Fruit fly (Drosophila melanogaster) whole organism, pupa: Measurements from ENCODE around the gene AnxB11.
A peak's percentile ranks its signal among the peaks of the same experiment; 100 is the strongest.

Experiments used
- CG10348 ChIP-seq: fragments of 200-800 bp; sonication (Bioruptor generic); IDR thresholded peaks from 2 replicates; pipeline ENCODE4 v1.3.6; 2022; ENCODE audit warnings: missing biosample characterization, missing genetic modification characterization
- CG12605 ChIP-seq: fragments of 200-800 bp; sonication (Bioruptor generic); IDR thresholded peaks from 2 replicates; pipeline ENCODE4 v1.3.6; 2022; ENCODE audit warnings: missing biosample characterization, missing genetic modification characterization
- CG13204 ChIP-seq: fragments of 200-800 bp; sonication (Bioruptor generic); optimal IDR thresholded peaks from 2 replicates; lab custom pipeline; 2018; ENCODE audit warnings: missing biosample characterization, mild to moderate bottlenecking, missing genetic modification characterization, moderate library complexity
- CG14655 ChIP-seq: fragments of 200-800 bp; sonication (Bioruptor generic); optimal IDR thresholded peaks from 3 replicates; lab custom pipeline; 2017; ENCODE audit warnings: mild to moderate bottlenecking, missing biosample characterization, missing genetic modification reagents, missing genetic modification characterization
- CG15710 ChIP-seq: fragments of 200-800 bp; sonication (Bioruptor generic); optimal IDR thresholded peaks from 2 replicates; lab custom pipeline; 2018; ENCODE audit warnings: missing biosample characterization, mild to moderate bottlenecking, missing genetic modification characterization, moderate library complexity
- CG17806 ChIP-seq: fragments of 200-800 bp; sonication (Bioruptor generic); optimal IDR thresholded peaks from 2 replicates; lab custom pipeline; 2018; ENCODE audit warnings: missing biosample characterization, mild to moderate bottlenecking, missing genetic modification characterization, moderate library complexity
- CG32121 ChIP-seq: fragments of 200-800 bp; sonication (Bioruptor generic); IDR thresholded peaks from 2 replicates; pipeline ENCODE4 v1.3.6; 2022; ENCODE audit warnings: missing biosample characterization, missing genetic modification characterization
- CG34367 ChIP-seq: fragments of 200-800 bp; sonication (Bioruptor generic); optimal IDR thresholded peaks from 2 replicates; lab custom pipeline; 2018; ENCODE audit warnings: missing biosample characterization, mild to moderate bottlenecking, missing genetic modification characterization
- CG4496 ChIP-seq: fragments of 200-800 bp; sonication (Bioruptor generic); IDR thresholded peaks from 3 replicates; pipeline ENCODE4 v1.3.6; 2022; ENCODE audit warnings: missing biosample characterization, missing genetic modification characterization
- CG8159 ChIP-seq: fragments of 200-800 bp; sonication (Bioruptor generic); optimal IDR thresholded peaks from 3 replicates; lab custom pipeline; 2018; ENCODE audit warnings: missing biosample characterization, mild to moderate bottlenecking, missing genetic modification characterization, moderate library complexity
- CG8301 ChIP-seq: fragments of 200-800 bp; sonication (Bioruptor generic); optimal IDR thresholded peaks from 2 replicates; lab custom pipeline; 2018; ENCODE audit warnings: missing biosample characterization, mild to moderate bottlenecking, missing genetic modification characterization
- CG9948 ChIP-seq: fragments of 200-800 bp; sonication (Bioruptor generic); optimal IDR thresholded peaks from 2 replicates; lab custom pipeline; 2018; ENCODE audit warnings: missing biosample characterization, mild to moderate bottlenecking, missing genetic modification characterization, moderate library complexity
- D1 ChIP-seq: fragments of 200-800 bp; sonication (Bioruptor generic); optimal IDR thresholded peaks from 2 replicates; lab custom pipeline; 2018; ENCODE audit warnings: missing biosample characterization, mild to moderate bottlenecking, missing genetic modification characterization, moderate library complexity
- EcR ChIP-seq: fragments of 200-800 bp; sonication (Bioruptor generic); optimal IDR thresholded peaks from 3 replicates; lab custom pipeline; 2019; ENCODE audit warnings: missing biosample characterization, missing genetic modification characterization, mild to moderate bottlenecking, moderate library complexity, missing genetic modification reagents
- Ets98B ChIP-seq: fragments of 200-800 bp; sonication (Bioruptor generic); IDR thresholded peaks from 2 replicates; pipeline ENCODE4 v1.3.6; 2022; ENCODE audit warnings: missing biosample characterization, missing genetic modification characterization
- Pif1A ChIP-seq: fragments of 200-800 bp; sonication (Bioruptor generic); optimal IDR thresholded peaks from 3 replicates; lab custom pipeline; 2016; ENCODE audit warnings: missing biosample characterization, missing genetic modification characterization
- Pif1B ChIP-seq: fragments of 200-800 bp; sonication (Bioruptor generic); optimal IDR thresholded peaks from 3 replicates; lab custom pipeline; 2016; ENCODE audit warnings: missing biosample characterization, missing genetic modification characterization
- Snoo ChIP-seq: fragments of 200-800 bp; sonication (Bioruptor generic); optimal IDR thresholded peaks from 3 replicates; lab custom pipeline; 2017; ENCODE audit warnings: missing biosample characterization, mild to moderate bottlenecking, missing genetic modification characterization, inconsistent platforms
- fd96Ca ChIP-seq: fragments of 200-800 bp; sonication (Bioruptor generic); IDR thresholded peaks from 3 replicates; pipeline ENCODE4 v1.3.6; 2022; ENCODE audit warnings: missing biosample characterization, missing genetic modification characterization
- gl ChIP-seq: fragments of 200-800 bp; sonication (Bioruptor generic); optimal IDR thresholded peaks from 2 replicates; lab custom pipeline; 2018; ENCODE audit warnings: missing biosample characterization, mild to moderate bottlenecking, missing genetic modification characterization
- rn ChIP-seq: fragments of 200-800 bp; sonication (Bioruptor generic); IDR thresholded peaks from 2 replicates; pipeline ENCODE4 v1.3.6; 2022; ENCODE audit warnings: missing biosample characterization, missing genetic modification characterization

AnxB11 gene

dm6 chrX:16424296-16424695, 2.2 kb upstream of the AnxB11 start:
- TF ChIP-seq CG4496 (GFP tag; lab: Robert Waterston, UW): 0 out of 3 replicates have a peak, but pooled peaks have one; percentile 9
- no peak for TF ChIP-seq D1 (tag; lab: Kevin White, UChicago)
- TF ChIP-seq CG13204 (GFP tag; lab: Kevin White, UChicago): peak; percentile 58
- TF ChIP-seq, all 21 proteins: peak for 2

- TF ChIP-seq CG12605 (GFP tag; lab: Robert Waterston, UW) (peak; percentile 19; the same call in 1 of the 2 replicates), CG4496 (GFP tag; lab: Robert Waterston, UW) (peak; percentile 69), CG13204 (GFP tag; lab: Kevin White, UChicago) (peak; percentile 63), CG32121 (GFP tag; lab: Robert Waterston, UW) (peak; percentile 79), fd96Ca (peak; percentile 81), CG8159 (tag; lab: Kevin White, UChicago) (no peak), Ets98B (peak; percentile 79; the same call in 1 of the 2 replicates), Snoo (tag; lab: Kevin White, UChicago) (no peak)
Measured at dm6 chrX:16423125-16423509, 1.1 kb upstream of the AnxB11 start.

- peak; percentile 4; the same call in 1 of the 2 replicates for TF ChIP-seq Ets98B
- 0 out of 3 replicates have a peak, but pooled peaks have one; percentile 35 for TF ChIP-seq fd96Ca
- peak; percentile 70 for TF ChIP-seq CG4496 (GFP tag; lab: Robert Waterston, UW)
- TF ChIP-seq Pif1B (GFP tag; lab: Kevin White, UChicago): peak; percentile 23
- no peak for TF ChIP-seq CG8301 (tag; lab: Kevin White, UChicago)
- peak; percentile 2 for TF ChIP-seq Snoo (tag; lab: Kevin White, UChicago)
- peak; percentile 26 for TF ChIP-seq Pif1A
- no peak for TF ChIP-seq CG10348
- TF ChIP-seq EcR (GFP tag; lab: Kevin White, UChicago): peak; percentile 17
- no peak for TF ChIP-seq CG17806 (tag; lab: Kevin White, UChicago)
- TF ChIP-seq CG15710: no peak
- TF ChIP-seq D1 (tag; lab: Kevin White, UChicago): no peak
- no peak for TF ChIP-seq gl (tag; lab: Kevin White, UChicago)
- no peak for TF ChIP-seq CG12605 (GFP tag; lab: Robert Waterston, UW)
- TF ChIP-seq CG8159 (tag; lab: Kevin White, UChicago): peak; percentile 8
- TF ChIP-seq rn (GFP tag; lab: Robert Waterston, UW): no peak
- TF ChIP-seq CG13204 (GFP tag; lab: Kevin White, UChicago): no peak
- no peak for TF ChIP-seq CG32121 (GFP tag; lab: Robert Waterston, UW)
- no peak for TF ChIP-seq CG34367 (tag; lab: Kevin White, UChicago)
- no peak for TF ChIP-seq CG9948 (tag; lab: Kevin White, UChicago)
- TF ChIP-seq CG14655: no peak
Measured at dm6 chrX:16422466-16423124, 530 bp upstream of the AnxB11 start, which contains the start of gene hang. TSS of gene hang (plus strand) at chrX:16422831.

dm6 chrX:16420878-16421277, 1.2 kb downstream of the AnxB11 start:
- TF ChIP-seq CG34367 (tag; lab: Kevin White, UChicago) (no peak), EcR (GFP tag; lab: Kevin White, UChicago) (peak; percentile 56)
- TF ChIP-seq, all 21 proteins: peak for 1

- TF ChIP-seq CG12605 (GFP tag; lab: Robert Waterston, UW) (no peak), rn (GFP tag; lab: Robert Waterston, UW) (no peak), gl (tag; lab: Kevin White, UChicago) (no peak), CG4496 (GFP tag; lab: Robert Waterston, UW) (no peak), fd96Ca (no peak), CG15710 (no peak)
- TF ChIP-seq, all 21 proteins: peak for 0
Measured at dm6 chrX:16420048-16420447, 2.0 kb downstream of the AnxB11 start.

- TF ChIP-seq D1 (tag; lab: Kevin White, UChicago) (no peak), Pif1B (GFP tag; lab: Kevin White, UChicago) (peak; percentile 5), EcR (GFP tag; lab: Kevin White, UChicago) (peak; percentile 5)
- TF ChIP-seq, all 21 proteins: peak for 2
Measured at dm6 chrX:16414451-16415368, 7.4 kb downstream of the AnxB11 start, which contains the start of gene Traf-like. TSS of gene Traf-like (plus strand) at chrX:16415046.
